Worm (Caenorhabditis elegans) whole organism, late embryonic: ENCODE measurements around the gene nhr-239.

Experiments used
- ama-1 ChIP-seq: fragments of 150-350 bp; optimal IDR thresholded peaks from 2 replicates; lab custom pipeline; 2014
- ceh-14 ChIP-seq: sonication (generic microtip); optimal IDR thresholded peaks from 2 replicates; lab custom pipeline; 2016; ENCODE audit warnings: missing genotype, missing genetic modification characterization, missing compliant biosample characterization
- ceh-6 ChIP-seq: fragments of 200-800 bp; sonication (Bioruptor generic); optimal IDR thresholded peaks from 2 replicates; lab custom pipeline; 2018; ENCODE audit warnings: mild to moderate bottlenecking, missing genetic modification characterization, missing compliant biosample characterization
- ceh-9 ChIP-seq: sonication (generic microtip); optimal IDR thresholded peaks from 2 replicates; lab custom pipeline; 2016; ENCODE audit warnings: mild to moderate bottlenecking, missing genetic modification characterization, inconsistent platforms, missing compliant biosample characterization
- dmd-4 ChIP-seq: sonication (generic microtip); optimal IDR thresholded peaks from 2 replicates; lab custom pipeline; 2016; ENCODE audit warnings: borderline replicate concordance, missing genetic modification characterization, missing compliant biosample characterization
- fkh-10 ChIP-seq: fragments of 150-350 bp; optimal IDR thresholded peaks from 2 replicates; lab custom pipeline; 2014; ENCODE audit warnings: missing biosample characterization, missing genetic modification reagents, missing genetic modification characterization
- mec-3 ChIP-seq: sonication (generic microtip); optimal IDR thresholded peaks from 2 replicates; lab custom pipeline; 2016; ENCODE audit warnings: borderline replicate concordance, missing genetic modification characterization, missing compliant biosample characterization
- pag-3 ChIP-seq: sonication (generic microtip); optimal IDR thresholded peaks from 2 replicates; lab custom pipeline; 2016; ENCODE audit warnings: missing compliant biosample characterization, missing genetic modification characterization, borderline replicate concordance
- pqm-1 ChIP-seq: sonication (generic microtip); optimal IDR thresholded peaks from 2 replicates; lab custom pipeline; 2016; ENCODE audit warnings: missing genetic modification characterization, missing compliant biosample characterization
- zip-5 ChIP-seq: sonication (generic microtip); optimal IDR thresholded peaks from 2 replicates; lab custom pipeline; 2016; ENCODE audit warnings: missing genetic modification characterization, missing compliant biosample characterization

ce11 chrIII:2560763-2561162, 747 bp upstream of the nhr-239 start:
- TF ChIP-seq ceh-6 (GFP tag; lab: Kevin White, UChicago) (no peak), dmd-4 (tag; lab: Kevin White, UChicago) (no peak), pqm-1 (tag; lab: Kevin White, UChicago) (no peak), fkh-10 (no peak), ama-1 (lab: Kevin White, UChicago) (no peak), ceh-14 (no peak), mec-3 (tag; lab: Kevin White, UChicago) (no peak), zip-5 (tag; lab: Kevin White, UChicago) (no peak), ceh-9 (no peak), pag-3 (no peak)
